Worm (Caenorhabditis elegans) whole organism, young adult: Measurements from ENCODE around the gene srw-86.

Experiments used
- B0336.3 ChIP-seq: fragments of 200-800 bp; sonication (Bioruptor generic); IDR thresholded peaks from 2 replicates; pipeline ENCODE4 v1.3.6; 2022; ENCODE audit warnings: missing genetic modification characterization, missing compliant biosample characterization
- C06A6.2 ChIP-seq: fragments of 200-800 bp; sonication (Bioruptor generic); conservative IDR thresholded peaks from 2 replicates; pipeline ENCODE4 v1.3.6; 2022; ENCODE audit warnings: missing genetic modification characterization, missing compliant biosample characterization
- F10E7.11 ChIP-seq: sonication (generic microtip); optimal IDR thresholded peaks from 2 replicates; lab custom pipeline; 2017; ENCODE audit warnings: mild to moderate bottlenecking, missing genetic modification characterization, moderate library complexity, missing compliant biosample characterization
- ama-1 ChIP-seq, 3 experiments: fragments of 150-350 bp in 1 of 3; sonication (generic microtip) in 2 of 3; optimal IDR thresholded peaks; 2 replicates each; lab custom pipeline; 2014 to 2018; ENCODE audit warnings: missing biosample characterization in 2 of 3, missing genetic modification characterization in 2 of 3, missing genetic modification reagents in 2 of 3
- atf-7 ChIP-seq: sonication (generic microtip); optimal IDR thresholded peaks from 2 replicates; lab custom pipeline; 2017; ENCODE audit warnings: mild to moderate bottlenecking, missing genetic modification characterization, missing compliant biosample characterization
- ccch-3 ChIP-seq: fragments of 200-800 bp; sonication (Bioruptor generic); optimal IDR thresholded peaks from 2 replicates; lab custom pipeline; 2018; ENCODE audit warnings: mild to moderate bottlenecking, missing genetic modification characterization, missing compliant biosample characterization
- cebp-1 ChIP-seq, 2 experiments: fragments of 200-800 bp in 1 of 2; sonication (Bioruptor generic) in 1 of 2; sonication (generic microtip) in 1 of 2; IDR thresholded peaks in 1 of 2; optimal IDR thresholded peaks in 1 of 2; 2 replicates each; pipeline versions ENCODE4 v1.3.6 to Lab custom; 2017 to 2022; ENCODE audit warnings: missing compliant biosample characterization in 2 of 2, missing genetic modification characterization in 2 of 2, mild to moderate bottlenecking in 1 of 2, missing genetic modification reagents in 1 of 2, moderate library complexity in 1 of 2
- ceh-100 ChIP-seq: fragments of 200-800 bp; sonication (Bioruptor generic); IDR thresholded peaks from 2 replicates; pipeline ENCODE4 v1.3.6; 2022; ENCODE audit warnings: missing genetic modification reagents, missing genetic modification characterization, missing compliant biosample characterization
- ceh-27 ChIP-seq: fragments of 200-800 bp; sonication (Bioruptor generic); optimal IDR thresholded peaks from 2 replicates; lab custom pipeline; 2018; ENCODE audit warnings: mild to moderate bottlenecking, missing genetic modification characterization, moderate library complexity, missing compliant biosample characterization
- ceh-40 ChIP-seq: fragments of 200-800 bp; sonication (Bioruptor generic); IDR thresholded peaks from 2 replicates; pipeline ENCODE4 v1.3.6; 2022; ENCODE audit warnings: missing genetic modification characterization, missing compliant biosample characterization
- dox-1 ChIP-seq: fragments of 200-800 bp; sonication (Bioruptor generic); IDR thresholded peaks from 2 replicates; pipeline ENCODE4 v1.3.6; 2022; ENCODE audit warnings: missing genetic modification reagents, missing genetic modification characterization, missing compliant biosample characterization
- egl-18 ChIP-seq: fragments of 200-800 bp; sonication (Bioruptor generic); IDR thresholded peaks from 2 replicates; pipeline ENCODE4 v1.3.6; 2022; ENCODE audit warnings: missing genetic modification reagents, missing genetic modification characterization, missing compliant biosample characterization
- ets-4 ChIP-seq: fragments of 200-800 bp; sonication (Bioruptor generic); optimal IDR thresholded peaks from 2 replicates; lab custom pipeline; 2018; ENCODE audit warnings: mild to moderate bottlenecking, missing genetic modification characterization, missing compliant biosample characterization
- hmg-1.2 ChIP-seq: fragments of 200-800 bp; sonication (Bioruptor generic); IDR thresholded peaks from 2 replicates; pipeline ENCODE4 v1.3.6; 2022; ENCODE audit warnings: missing genetic modification reagents, missing genetic modification characterization, missing compliant biosample characterization
- hsf-1 ChIP-seq: fragments of 200-800 bp; sonication (Bioruptor generic); IDR thresholded peaks from 2 replicates; pipeline ENCODE4 v1.3.6; 2022; ENCODE audit warnings: missing genetic modification reagents, missing genetic modification characterization, missing compliant biosample characterization
- lin-26 ChIP-seq: fragments of 200-800 bp; sonication (Bioruptor generic); IDR thresholded peaks from 2 replicates; pipeline ENCODE4 v1.3.6; 2022; ENCODE audit warnings: missing genetic modification reagents, missing genetic modification characterization, missing compliant biosample characterization
- lsl-1 ChIP-seq: fragments of 200-800 bp; sonication (Bioruptor generic); optimal IDR thresholded peaks from 2 replicates; lab custom pipeline; 2018; ENCODE audit warnings: mild to moderate bottlenecking, missing genetic modification characterization, moderate library complexity, missing compliant biosample characterization
- mel-28 ChIP-seq: sonication (generic microtip); optimal IDR thresholded peaks from 2 replicates; lab custom pipeline; 2016; ENCODE audit warnings: borderline replicate concordance, mild to moderate bottlenecking, missing genetic modification characterization, missing compliant biosample characterization
- nhr-27 ChIP-seq: fragments of 200-800 bp; sonication (Bioruptor generic); optimal IDR thresholded peaks from 2 replicates; lab custom pipeline; 2018; ENCODE audit warnings: mild to moderate bottlenecking, missing genetic modification characterization, moderate library complexity, missing compliant biosample characterization
- nhr-80 ChIP-seq: sonication (generic microtip); optimal IDR thresholded peaks from 2 replicates; lab custom pipeline; 2016; ENCODE audit warnings: missing genetic modification characterization, missing compliant biosample characterization
- rpc-1 ChIP-seq, 2 experiments: fragments of 150-350 bp in 1 of 2; sonication (generic microtip) in 1 of 2; optimal IDR thresholded peaks; 2 replicates each; lab custom pipeline; 2014 to 2018; ENCODE audit warnings: missing biosample characterization in 1 of 2, missing genetic modification characterization in 1 of 2, missing genetic modification reagents in 1 of 2, missing genotype in 1 of 2
- snpc-4 ChIP-seq, 5 experiments: fragments of 150-350 bp in 1 of 5; sonication (generic microtip) in 4 of 5; optimal IDR thresholded peaks; 2 replicates each; lab custom pipeline; 2014 to 2018; ENCODE audit warnings: missing genetic modification characterization in 5 of 5, missing biosample characterization in 3 of 5, antibody characterized with exemption in 2 of 5, mild to moderate bottlenecking in 2 of 5, missing compliant biosample characterization in 2 of 5, missing genotype in 2 of 5, moderate library complexity in 2 of 5, missing genetic modification reagents in 1 of 5
- sptf-2 ChIP-seq: fragments of 200-800 bp; sonication (Bioruptor generic); optimal IDR thresholded peaks from 2 replicates; lab custom pipeline; 2018; ENCODE audit warnings: mild to moderate bottlenecking, missing genetic modification characterization, missing compliant biosample characterization
- tbp1 ChIP-seq: fragments of 200-800 bp; sonication (Bioruptor generic); optimal IDR thresholded peaks from 2 replicates; lab custom pipeline; 2018; ENCODE audit warnings: mild to moderate bottlenecking, missing genetic modification characterization, missing compliant biosample characterization
- unc-130 ChIP-seq: sonication (generic microtip); optimal IDR thresholded peaks from 2 replicates; lab custom pipeline; 2016; ENCODE audit warnings: missing genetic modification reagents, missing genetic modification characterization, missing compliant biosample characterization
- zim-3 ChIP-seq: sonication (generic microtip); optimal IDR thresholded peaks from 2 replicates; lab custom pipeline; 2017; ENCODE audit warnings: mild to moderate bottlenecking, missing genetic modification characterization, moderate library complexity, missing compliant biosample characterization
- ztf-18 ChIP-seq: sonication (generic microtip); optimal IDR thresholded peaks from 2 replicates; lab custom pipeline; 2016; ENCODE audit warnings: missing genotype, mild to moderate bottlenecking, missing genetic modification characterization, missing compliant biosample characterization

The srw-86 gene

DNA sequence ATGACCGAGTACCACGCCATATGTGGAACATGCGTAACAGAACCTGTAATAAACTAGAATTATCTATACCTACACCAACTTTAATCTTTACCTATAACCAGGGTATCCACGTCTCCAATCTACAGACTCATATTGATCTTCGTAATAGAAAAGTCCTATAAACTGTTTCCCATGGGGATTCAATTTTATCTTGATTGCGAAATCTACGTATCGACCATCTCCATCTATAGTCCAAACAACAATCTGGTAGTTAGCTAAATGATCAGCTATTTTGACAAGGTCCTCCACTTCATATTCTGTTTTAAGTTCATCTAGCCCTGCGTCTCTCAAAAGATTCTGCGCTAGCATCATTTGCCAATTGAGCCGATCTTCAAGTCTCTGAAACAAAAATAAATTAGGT lies 29.1 kb upstream of the srw-86 start:
- no peak for TF ChIP-seq hmg-1.2 (GFP tag; lab: Robert Waterston, UW)

DNA sequence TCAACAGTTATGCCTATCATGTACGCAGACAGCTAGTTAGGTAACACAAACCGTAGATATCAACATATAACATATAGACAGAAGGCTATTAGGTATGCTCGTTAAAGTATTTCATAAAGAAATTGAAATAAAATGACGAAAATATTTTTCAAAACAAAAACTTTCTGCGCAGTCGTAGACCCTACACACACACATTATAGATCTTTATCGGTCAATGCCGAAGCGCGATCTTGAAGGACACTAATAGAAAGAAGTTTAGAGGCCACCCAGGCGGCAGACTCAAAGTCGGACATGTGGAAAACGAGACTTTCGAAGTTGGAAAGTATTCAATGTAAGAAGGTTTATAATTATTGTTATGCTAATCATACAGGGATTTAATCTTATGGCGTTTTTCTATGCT lies 28.4 kb upstream of the srw-86 start:
- no peak for TF ChIP-seq F10E7.11 (tag; lab: Kevin White, UChicago)
- no peak for TF ChIP-seq dox-1 (GFP tag; lab: Robert Waterston, UW)
- TF ChIP-seq hsf-1 = no peak
- no peak for TF ChIP-seq ccch-3
- TF ChIP-seq ceh-40 (GFP tag; lab: Robert Waterston, UW) = no peak
- TF ChIP-seq ceh-27 (GFP tag; lab: Kevin White, UChicago) = no peak
- no peak for TF ChIP-seq rpc-1 (optimal IDR thresholded peaks at IDR 0.05; lab: Kevin White, UChicago)
- no peak for TF ChIP-seq rpc-1 (tag; optimal IDR thresholded peaks at IDR 0.05; lab: Kevin White, UChicago)
- TF ChIP-seq ama-1 (optimal IDR thresholded peaks at IDR 0.05; lab: Kevin White, UChicago) = no peak
- no peak for TF ChIP-seq ama-1 (GFP tag; optimal IDR thresholded peaks at IDR 0.05; lab: Kevin White, UChicago)
- no peak for TF ChIP-seq lsl-1
- no peak for TF ChIP-seq ets-4

DNA sequence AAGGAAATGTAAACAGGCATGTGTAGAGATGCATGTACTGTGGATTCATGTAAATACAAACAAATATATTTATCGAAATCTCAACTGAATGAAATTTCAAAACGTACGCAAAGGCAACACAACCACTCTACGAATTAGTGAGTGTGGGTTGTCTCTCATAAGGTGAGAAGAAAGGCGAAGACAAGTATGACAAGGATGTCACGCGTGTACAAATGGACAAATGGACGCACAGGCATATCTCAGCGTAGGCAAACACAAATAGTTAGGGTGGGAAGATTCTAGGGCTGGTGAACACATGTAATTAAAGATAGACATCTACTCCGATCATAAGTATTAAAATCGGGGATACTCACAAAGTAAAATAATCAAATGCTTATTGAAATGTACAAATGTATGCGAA lies 27.6 kb upstream of the srw-86 start:
- TF ChIP-seq lin-26 (GFP tag; lab: Robert Waterston, UW) = 0 out of 2 replicates have a peak, but pooled peaks have one; percentile 26
- TF ChIP-seq zim-3 (tag; lab: Kevin White, UChicago) = peak; percentile 0
- TF ChIP-seq C06A6.2 (GFP tag; lab: Robert Waterston, UW) = no peak
- TF ChIP-seq snpc-4 (GFP tag; optimal IDR thresholded peaks at IDR 0.05; lab: Kevin White, UChicago) = no peak
- no peak for TF ChIP-seq snpc-4 (tag; optimal IDR thresholded peaks at IDR 0.05; lab: Kevin White, UChicago)
- TF ChIP-seq tbp1 = no peak
- TF ChIP-seq ceh-100 (GFP tag; lab: Robert Waterston, UW) = no peak
- no peak for TF ChIP-seq ztf-18

ce11 chrV:19421131-19421530 lies 20.6 kb upstream of the srw-86 start, which contains the start of gene C25F9.2:
Gene C25F9.2, plus strand, starts transcription at chrV:19421471.
- TF ChIP-seq atf-7 (peak; percentile 57), nhr-27 (tag; lab: Kevin White, UChicago) (no peak)

DNA sequence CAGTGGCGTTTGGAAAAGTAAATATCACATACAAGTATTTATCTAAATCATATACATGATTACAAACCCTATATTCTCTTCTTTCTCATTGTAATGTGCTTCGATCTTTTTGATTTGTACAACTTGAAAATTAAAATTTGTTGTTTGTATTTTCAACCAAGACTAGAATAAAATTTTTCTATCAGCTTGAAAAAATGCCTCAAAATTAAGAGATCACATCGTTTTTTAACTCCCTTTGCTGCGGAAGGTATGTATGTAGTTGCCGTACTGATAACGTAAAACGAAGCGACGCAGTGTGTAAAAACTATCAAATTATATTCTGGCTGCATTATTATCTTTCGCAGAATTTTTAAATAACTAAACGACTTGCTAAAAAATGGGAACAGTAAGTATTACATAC lies 17.3 kb upstream of the srw-86 start, which contains the start of gene C25F9.15:
C25F9.15 (plus strand) TSS at position 301 of the 400 bp plus-strand sequence.
- peak; percentile 3 for TF ChIP-seq nhr-80 (tag; lab: Kevin White, UChicago)
- TF ChIP-seq sptf-2 (GFP tag; lab: Kevin White, UChicago) = no peak

DNA sequence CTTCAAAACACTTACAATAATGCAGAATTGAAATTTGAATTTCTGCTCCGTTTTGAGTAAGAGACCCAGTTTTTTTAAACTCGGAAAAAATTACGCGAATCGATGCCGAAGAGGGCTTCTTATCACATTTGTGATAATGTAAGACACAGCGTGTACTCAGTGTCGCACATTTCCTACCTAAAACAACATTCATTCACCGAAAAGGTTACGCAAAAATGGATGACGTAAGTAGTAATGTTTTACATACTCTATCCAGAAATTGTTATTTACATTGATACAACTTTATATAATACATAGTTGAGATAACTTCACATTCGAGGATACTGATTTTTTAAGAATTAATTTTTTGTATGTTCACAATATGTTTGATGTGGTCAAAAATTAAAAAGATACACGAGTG lies 16.0 kb upstream of the srw-86 start, which contains the start of the genes C25F9.4 and C25F9.9:
C25F9.4 (minus strand) TSS at position 101 of the 400 bp plus-strand sequence.
C25F9.9 (plus strand) TSS at position 137 of the 400 bp plus-strand sequence.
- TF ChIP-seq unc-130 (no peak), nhr-80 (tag; lab: Kevin White, UChicago) (peak; percentile 7)

ce11 chrV:19410663-19411062 lies 10.1 kb upstream of the srw-86 start, which contains the start of gene C25F9.5:
Gene C25F9.5, minus strand, starts transcription at chrV:19410857.
- peak; percentile 70 for TF ChIP-seq nhr-80 (tag; lab: Kevin White, UChicago)
- peak; percentile 69; the same call in 1 of the 2 replicates for TF ChIP-seq cebp-1 (GFP tag; IDR thresholded peaks at IDR 0.05; lab: Robert Waterston, UW)
- peak; percentile 70 for TF ChIP-seq cebp-1 (tag; optimal IDR thresholded peaks at IDR 0.05; lab: Kevin White, UChicago)
- TF ChIP-seq mel-28 = no peak
- no peak for TF ChIP-seq egl-18
- no peak for TF ChIP-seq B0336.3 (GFP tag; lab: Robert Waterston, UW)
